Worm (Caenorhabditis elegans) whole organism, late embryonic: ENCODE results near the gene disl-2.

Experiments
- K09A11.1 ChIP-seq: sonication (generic microtip); optimal IDR thresholded peaks from 2 replicates; lab custom pipeline; 2017; ENCODE audit warnings: antibody characterized with exemption, mild to moderate bottlenecking, missing genetic modification characterization, missing compliant biosample characterization; ENCODE audit not compliant: insufficient read depth
- ama-1 ChIP-seq: fragments of 150-350 bp; optimal IDR thresholded peaks from 2 replicates; lab custom pipeline; 2014
- ceh-18 ChIP-seq: sonication (generic microtip); optimal IDR thresholded peaks from 2 replicates; lab custom pipeline; 2016; ENCODE audit warnings: missing genetic modification characterization, missing compliant biosample characterization
- ceh-2 ChIP-seq: sonication (generic microtip); optimal IDR thresholded peaks from 2 replicates; lab custom pipeline; 2016; ENCODE audit warnings: missing genotype, missing genetic modification characterization, missing compliant biosample characterization
- ceh-30 ChIP-seq: fragments of 150-350 bp; optimal IDR thresholded peaks from 2 replicates; lab custom pipeline; 2014; ENCODE audit warnings: missing biosample characterization, missing genetic modification characterization
- ceh-45 ChIP-seq: fragments of 200-800 bp; sonication (Bioruptor generic); IDR thresholded peaks from 2 replicates; pipeline ENCODE4 v1.3.6; 2022; ENCODE audit warnings: missing genetic modification reagents, missing genetic modification characterization, missing compliant biosample characterization
- dmd-4 ChIP-seq: sonication (generic microtip); optimal IDR thresholded peaks from 2 replicates; lab custom pipeline; 2016; ENCODE audit warnings: borderline replicate concordance, missing genetic modification characterization, missing compliant biosample characterization
- dve-1 ChIP-seq: sonication (generic microtip); optimal IDR thresholded peaks from 2 replicates; lab custom pipeline; 2017; ENCODE audit warnings: antibody characterized with exemption, mild to moderate bottlenecking, missing genetic modification characterization, missing compliant biosample characterization
- elt-2 ChIP-seq: sonication (generic microtip); optimal IDR thresholded peaks from 2 replicates; lab custom pipeline; 2016; ENCODE audit warnings: missing genetic modification reagents, missing genetic modification characterization, missing compliant biosample characterization
- elt-4 ChIP-seq: sonication (generic microtip); optimal IDR thresholded peaks from 2 replicates; lab custom pipeline; 2016; ENCODE audit warnings: missing genetic modification characterization, missing compliant biosample characterization
- fkh-6 ChIP-seq: sonication (generic microtip); optimal IDR thresholded peaks from 2 replicates; lab custom pipeline; 2016; ENCODE audit warnings: missing genetic modification characterization, missing compliant biosample characterization
- hlh-13 ChIP-seq: fragments of 200-800 bp; sonication (Bioruptor generic); optimal IDR thresholded peaks from 2 replicates; lab custom pipeline; 2018; ENCODE audit warnings: mild to moderate bottlenecking, missing genetic modification characterization, missing compliant biosample characterization
- lin-11 ChIP-seq: fragments of 200-800 bp; sonication (Bioruptor generic); optimal IDR thresholded peaks from 2 replicates; lab custom pipeline; 2018; ENCODE audit warnings: mild to moderate bottlenecking, missing genetic modification characterization, missing compliant biosample characterization
- nfya-1 ChIP-seq: sonication (generic microtip); optimal IDR thresholded peaks from 2 replicates; lab custom pipeline; 2017; ENCODE audit warnings: missing genetic modification characterization, mild to moderate bottlenecking, missing compliant biosample characterization, antibody characterized with exemption, moderate library complexity
- npax-4 ChIP-seq: sonication (generic microtip); optimal IDR thresholded peaks from 2 replicates; lab custom pipeline; 2016; ENCODE audit warnings: missing genetic modification characterization, missing compliant biosample characterization
- odd-2 ChIP-seq: sonication (generic microtip); optimal IDR thresholded peaks from 2 replicates; lab custom pipeline; 2017; ENCODE audit warnings: antibody characterized with exemption, mild to moderate bottlenecking, missing genetic modification characterization, missing compliant biosample characterization
- pat-9 ChIP-seq: fragments of 200-800 bp; sonication (Bioruptor generic); optimal IDR thresholded peaks from 2 replicates; lab custom pipeline; 2018; ENCODE audit warnings: mild to moderate bottlenecking, missing genetic modification characterization, moderate library complexity, missing compliant biosample characterization
- pax-1 ChIP-seq: fragments of 150-350 bp; optimal IDR thresholded peaks from 2 replicates; lab custom pipeline; 2014; ENCODE audit warnings: missing biosample characterization, missing genetic modification characterization
- pros-1 ChIP-seq: fragments of 150-350 bp; optimal IDR thresholded peaks from 2 replicates; lab custom pipeline; 2014; ENCODE audit warnings: missing biosample characterization, missing genetic modification reagents, missing genetic modification characterization
- ref-2 ChIP-seq: sonication (generic microtip); optimal IDR thresholded peaks from 2 replicates; lab custom pipeline; 2016; ENCODE audit warnings: missing genetic modification characterization, missing compliant biosample characterization
- sox-2 ChIP-seq: fragments of 200-800 bp; sonication (Bioruptor generic); IDR thresholded peaks from 2 replicates; pipeline ENCODE4 v1.3.6; 2022; ENCODE audit warnings: missing genetic modification reagents, missing genetic modification characterization, missing compliant biosample characterization
- sox-4 ChIP-seq: sonication (generic microtip); optimal IDR thresholded peaks from 2 replicates; lab custom pipeline; 2017; ENCODE audit warnings: mild to moderate bottlenecking, missing genetic modification characterization, inconsistent platforms, missing compliant biosample characterization
- tbx-2 ChIP-seq: sonication (generic microtip); optimal IDR thresholded peaks from 2 replicates; lab custom pipeline; 2016; ENCODE audit warnings: missing genetic modification characterization, missing compliant biosample characterization
- unc-42 ChIP-seq: sonication (generic microtip); optimal IDR thresholded peaks from 2 replicates; lab custom pipeline; 2016; ENCODE audit warnings: missing genotype, missing genetic modification characterization, missing compliant biosample characterization
- unc-55 ChIP-seq: sonication (generic microtip); optimal IDR thresholded peaks from 2 replicates; lab custom pipeline; 2017; ENCODE audit warnings: missing biosample characterization, missing genetic modification reagents, missing genetic modification characterization
- unc-86 ChIP-seq: sonication (generic microtip); optimal IDR thresholded peaks from 2 replicates; lab custom pipeline; 2016; ENCODE audit warnings: missing genetic modification characterization, missing compliant biosample characterization
- ztf-16 ChIP-seq: sonication (generic microtip); optimal IDR thresholded peaks from 2 replicates; lab custom pipeline; 2017; ENCODE audit warnings: missing genetic modification characterization, missing compliant biosample characterization

Gene disl-2

DNA sequence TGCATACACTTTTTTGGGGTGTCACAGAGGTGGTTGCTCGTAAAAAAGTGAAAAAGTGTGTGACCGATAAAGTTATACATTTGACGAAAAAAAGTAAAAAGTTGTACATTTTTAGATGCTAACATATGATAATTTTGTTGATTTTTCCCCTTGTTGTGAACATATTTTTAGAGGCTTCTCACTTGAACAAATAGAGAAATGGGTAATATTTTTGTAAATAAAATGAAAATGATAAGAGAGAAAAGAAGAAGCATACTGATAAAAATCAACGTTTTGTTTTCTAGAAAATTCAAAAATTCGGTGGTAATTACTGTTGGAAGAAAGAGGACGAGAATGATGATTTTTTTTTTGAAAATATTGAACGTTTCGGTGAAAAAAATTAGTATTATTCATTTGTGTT lies 22.7 kb upstream of the disl-2 start:
- no peak for TF ChIP-seq sox-4 (tag; lab: Kevin White, UChicago)
- no peak for TF ChIP-seq ama-1 (lab: Kevin White, UChicago)
- no peak for TF ChIP-seq dve-1 (tag; lab: Kevin White, UChicago)
- no peak for TF ChIP-seq tbx-2 (tag; lab: Kevin White, UChicago)
- TF ChIP-seq ztf-16 (tag; lab: Kevin White, UChicago), result no peak

ce11 chrIII:5421406-5421805 lies 21.6 kb upstream of the disl-2 start:
- TF ChIP-seq lin-11 (tag; lab: Kevin White, UChicago) (no peak), pax-1 (tag; lab: Kevin White, UChicago) (no peak), pros-1 (tag; lab: Kevin White, UChicago) (no peak), dve-1 (tag; lab: Kevin White, UChicago) (no peak), unc-86 (tag; lab: Kevin White, UChicago) (no peak), hlh-13 (GFP tag; lab: Kevin White, UChicago) (no peak), unc-55 (GFP tag; lab: Kevin White, UChicago) (peak; percentile 31), fkh-6 (no peak), ceh-2 (no peak), elt-2 (tag; lab: Kevin White, UChicago) (peak; percentile 18), nfya-1 (tag; lab: Kevin White, UChicago) (peak; percentile 9)

DNA sequence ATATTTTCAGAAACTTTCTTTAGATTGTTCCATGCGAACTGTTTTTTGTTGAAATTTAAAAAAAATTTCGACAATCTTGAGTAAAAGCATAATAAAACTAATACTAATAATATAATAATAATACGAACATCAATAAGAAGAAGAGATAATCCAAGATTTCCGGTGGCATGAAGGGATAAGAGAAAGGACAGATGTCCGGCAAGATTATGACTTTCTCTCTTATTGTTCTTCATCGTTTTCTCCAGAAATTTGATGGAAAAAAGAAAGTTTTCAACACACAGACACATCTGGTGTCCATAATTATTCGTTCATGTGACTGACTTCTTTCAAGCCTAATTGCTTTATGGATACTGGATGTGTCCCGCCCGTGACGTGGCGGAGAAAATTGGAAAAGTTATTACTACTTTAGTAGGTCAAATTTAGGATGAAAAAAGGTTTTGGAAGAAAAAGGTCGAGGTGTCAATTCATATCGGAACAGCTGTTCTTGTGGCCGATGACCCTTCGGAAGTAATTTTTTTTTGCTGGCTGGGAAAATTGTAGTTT lies 20.3 kb upstream of the disl-2 start:
- TF ChIP-seq unc-42 (tag; lab: Kevin White, UChicago), result no peak
- no peak for TF ChIP-seq sox-4 (tag; lab: Kevin White, UChicago)
- TF ChIP-seq ama-1 (lab: Kevin White, UChicago), result no peak
- no peak for TF ChIP-seq sox-2 (GFP tag; lab: Robert Waterston, UW)

ce11 chrIII:5423665-5424133 lies 19.3 kb upstream of the disl-2 start, which contains the start of gene dnj-24:
TSS of gene dnj-24 (minus strand) at chrIII:5424083.
- TF ChIP-seq npax-4 (tag; lab: Kevin White, UChicago) (no peak), pax-1 (tag; lab: Kevin White, UChicago) (peak; percentile 6), ref-2 (tag; lab: Kevin White, UChicago) (no peak)

DNA sequence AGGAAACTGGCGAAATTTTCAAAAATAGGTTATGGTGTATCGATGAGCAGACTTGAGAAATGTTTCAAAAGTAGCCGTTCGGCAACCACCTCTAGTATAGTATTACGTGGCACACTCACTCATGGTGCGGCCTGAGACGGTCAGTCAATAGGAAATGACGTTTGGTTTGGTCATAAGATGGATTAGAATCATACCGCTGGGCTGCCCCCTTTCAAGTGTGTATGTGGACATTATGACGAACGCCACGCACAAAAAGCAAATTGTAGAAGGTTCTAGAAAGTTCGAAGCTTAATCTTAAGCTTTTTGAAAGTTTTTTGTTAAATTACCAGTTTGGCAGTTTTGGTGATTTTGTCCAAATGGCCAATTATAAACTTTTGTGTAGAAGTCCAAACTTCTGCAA lies 18.6 kb upstream of the disl-2 start:
- TF ChIP-seq dmd-4 (tag; lab: Kevin White, UChicago), result no peak
- TF ChIP-seq pat-9 (tag; lab: Kevin White, UChicago), result no peak
- no peak for TF ChIP-seq K09A11.1 (tag; lab: Kevin White, UChicago)
- TF ChIP-seq pax-1 (tag; lab: Kevin White, UChicago), result peak; percentile 80

DNA sequence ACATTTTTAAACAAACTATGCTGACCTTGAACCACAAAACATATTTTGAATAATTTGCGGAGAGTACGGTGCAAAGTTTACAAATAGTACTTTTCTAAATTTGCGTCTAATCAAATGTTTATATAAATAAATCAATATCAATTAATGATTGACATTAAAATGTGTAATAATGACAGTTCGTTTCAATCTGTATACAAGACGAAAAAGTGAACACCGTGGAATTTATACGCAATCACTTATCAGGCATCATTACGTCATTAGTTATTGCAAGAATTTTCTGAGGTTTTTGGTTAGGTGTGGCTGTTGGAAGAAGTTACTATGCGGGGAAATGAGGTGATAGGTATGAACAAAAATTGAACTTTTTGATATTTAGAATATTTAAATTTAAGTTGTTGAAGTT lies 15.9 kb upstream of the disl-2 start:
- TF ChIP-seq ceh-45 (GFP tag; lab: Robert Waterston, UW) (no peak), ceh-30 (no peak), unc-42 (tag; lab: Kevin White, UChicago) (no peak), odd-2 (no peak), elt-4 (tag; lab: Kevin White, UChicago) (no peak)

ce11 chrIII:5436306-5436705 lies 6.7 kb upstream of the disl-2 start:
- TF ChIP-seq tbx-2 (tag; lab: Kevin White, UChicago) (peak; percentile 11), ceh-18 (tag; lab: Kevin White, UChicago) (no peak)
